Worm (Caenorhabditis elegans) whole organism, L3 larva: ENCODE data around the gene sra-38.

Experiments
- ceh-16 ChIP-seq: sonication (generic microtip); optimal IDR thresholded peaks from 2 replicates; lab custom pipeline; 2017; ENCODE audit warnings: missing biosample characterization, missing genetic modification characterization
- ceh-82 ChIP-seq: fragments of 150-350 bp; optimal IDR thresholded peaks from 2 replicates; lab custom pipeline; 2014; ENCODE audit warnings: missing biosample characterization, missing genetic modification characterization
- fkh-10 ChIP-seq: sonication (generic microtip); optimal IDR thresholded peaks from 2 replicates; lab custom pipeline; 2017; ENCODE audit warnings: missing biosample characterization, missing genetic modification reagents, missing genetic modification characterization
- nhr-12 ChIP-seq: fragments of 150-350 bp; optimal IDR thresholded peaks from 2 replicates; lab custom pipeline; 2014; ENCODE audit warnings: missing biosample characterization, missing genetic modification characterization
- nhr-23 ChIP-seq: fragments of 150-350 bp; optimal IDR thresholded peaks from 2 replicates; lab custom pipeline; 2014; ENCODE audit warnings: missing biosample characterization, missing genetic modification reagents, missing genetic modification characterization
- nhr-237 ChIP-seq: fragments of 150-350 bp; optimal IDR thresholded peaks from 2 replicates; lab custom pipeline; 2014; ENCODE audit warnings: missing biosample characterization, missing genetic modification characterization
- pha-4 ChIP-seq: fragments of 150-350 bp; optimal IDR thresholded peaks from 2 replicates; lab custom pipeline; 2014; ENCODE audit warnings: missing biosample characterization, missing genetic modification reagents, missing genetic modification characterization

- TF ChIP-seq pha-4 (tag; lab: Kevin White, UChicago) (no peak), nhr-237 (tag; lab: Kevin White, UChicago) (no peak), fkh-10 (GFP tag; lab: Kevin White, UChicago) (no peak), ceh-16 (no peak), ceh-82 (no peak), nhr-12 (tag; lab: Kevin White, UChicago) (no peak), nhr-23 (tag; lab: Kevin White, UChicago) (no peak)
Observed at ce11 chrX:13851590-13851989, 48.4 kb downstream of the sra-38 start.
